Worm (Caenorhabditis elegans) whole organism, L4/young adult: ENCODE data around the gene srp-6.

Source experiments
- dao-5 ChIP-seq: sonication (generic microtip); optimal IDR thresholded peaks from 2 replicates; lab custom pipeline; 2016; ENCODE audit warnings: missing genotype, missing genetic modification characterization, moderate library complexity, missing compliant biosample characterization
- him-1 ChIP-seq: sonication (generic microtip); optimal IDR thresholded peaks from 2 replicates; lab custom pipeline; 2016; ENCODE audit warnings: missing genotype, missing genetic modification reagents, missing genetic modification characterization, missing compliant biosample characterization

DNA sequence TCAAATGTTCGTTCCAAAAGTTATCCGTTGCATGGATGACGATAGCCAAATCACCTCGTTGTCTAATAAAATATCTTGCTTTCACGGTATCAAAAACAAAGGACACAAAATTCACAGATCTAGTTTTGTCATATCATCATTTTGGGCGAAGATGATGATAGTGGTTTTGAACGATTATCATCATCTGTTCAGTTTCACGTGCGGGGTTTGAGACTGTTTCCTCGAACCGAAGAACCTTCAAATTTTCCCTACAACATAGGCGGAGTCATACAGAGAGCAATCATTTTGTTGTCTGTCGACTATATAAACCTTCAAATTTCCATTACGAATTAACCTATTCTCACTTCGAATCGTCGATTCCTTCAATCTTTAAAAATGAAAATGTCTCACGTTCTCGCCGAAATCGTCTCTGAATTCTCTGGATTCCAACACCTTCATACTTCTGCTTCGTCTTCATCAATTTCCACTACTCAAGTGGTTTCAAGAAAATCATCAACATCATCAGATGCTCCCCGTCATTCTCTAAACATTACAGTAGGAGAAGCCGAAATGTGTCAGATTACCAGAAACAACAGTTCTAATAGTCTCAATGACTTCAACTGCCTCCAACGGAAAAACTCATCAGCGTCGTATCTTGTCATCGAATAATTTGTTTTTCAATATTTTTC lies 27.3 kb upstream of the srp-6 start, which contains the start of gene F18E3.11:
- no peak for TF ChIP-seq him-1 (tag; lab: Kevin White, UChicago)
- TF ChIP-seq dao-5: no peak
